Fruit fly (Drosophila melanogaster) whole organism: ENCODE results near the gene IFT52.

ENCODE experiments used
- CG8478 ChIP-seq: fragments of >200 bp; optimal IDR thresholded peaks from 2 replicates; lab custom pipeline; 2018; ENCODE audit warnings: inconsistent platforms
- Dll ChIP-seq: fragments of >200 bp; optimal IDR thresholded peaks from 2 replicates; lab custom pipeline; 2017
- EcR ChIP-seq, 2 experiments: fragments of >200 bp; optimal IDR thresholded peaks; 2 replicates each; lab custom pipeline; 2017; ENCODE audit warnings: missing biosample characterization in 2 of 2, missing genetic modification characterization in 2 of 2, missing genetic modification reagents in 2 of 2
- pan ChIP-seq: fragments of >200 bp; optimal IDR thresholded peaks from 2 replicates; lab custom pipeline; 2017
- psq ChIP-seq: fragments of >200 bp; optimal IDR thresholded peaks from 2 replicates; lab custom pipeline; 2017
- usp ChIP-seq: fragments of >200 bp; optimal IDR thresholded peaks from 2 replicates; lab custom pipeline; 2017; ENCODE audit warnings: missing biosample characterization, missing genetic modification characterization, mixed read lengths

- TF ChIP-seq CG8478 (lab: Kevin White, UChicago) = no peak
- TF ChIP-seq usp = no peak
- no peak for TF ChIP-seq psq (lab: Kevin White, UChicago)
- TF ChIP-seq EcR (GFP tag; optimal IDR thresholded peaks at IDR 0.05; lab: Kevin White, UChicago) = no peak
- TF ChIP-seq Dll = no peak
- TF ChIP-seq pan (lab: Kevin White, UChicago) = no peak
These were observed 6.5 kb downstream of the IFT52 start for dm6 chr2L:6550809-6551208.
